Fruit fly (Drosophila melanogaster): ENCODE data around the gene zen.

dm6 chr3R:6762188-6762643 is 8.2 kb upstream of the zen start, which contains the start of gene Ama:
- TF ChIP-seq CG8478 (optimal IDR thresholded peaks at IDR 0.05) (no peak), CTCF (optimal IDR thresholded peaks at IDR 0.05) (no peak)

Measured in S2 (cell line).